Fruit fly (Drosophila melanogaster) whole organism, embryonic: ENCODE measurements around the gene sick.

Experiments
- B-H1 ChIP-seq: fragments of 200-800 bp; sonication (Bioruptor generic); IDR thresholded peaks from 3 replicates; pipeline ENCODE4 v1.3.6; 2022; ENCODE audit warnings: missing biosample characterization, missing genetic modification characterization
- B-H2 ChIP-seq: fragments of 200-800 bp; sonication (Bioruptor generic); optimal IDR thresholded peaks from 2 replicates; lab custom pipeline; 2018; ENCODE audit warnings: missing biosample characterization, mild to moderate bottlenecking, missing genetic modification characterization
- Bdp1 ChIP-seq: fragments of 200-800 bp; sonication (Bioruptor generic); optimal IDR thresholded peaks from 3 replicates; lab custom pipeline; 2016; ENCODE audit warnings: missing biosample characterization, missing genetic modification characterization
- CG12942 ChIP-seq: fragments of 200-800 bp; sonication (Bioruptor generic); optimal IDR thresholded peaks from 3 replicates; lab custom pipeline; 2016; ENCODE audit warnings: missing biosample characterization, missing genetic modification characterization
- CG14014 ChIP-seq: fragments of 200-800 bp; sonication (Bioruptor generic); IDR thresholded peaks from 2 replicates; pipeline ENCODE4 v1.3.6; 2022; ENCODE audit warnings: missing biosample characterization, missing genetic modification characterization
- CG17359 ChIP-seq: fragments of 200-800 bp; sonication (Bioruptor generic); optimal IDR thresholded peaks from 3 replicates; lab custom pipeline; 2018; ENCODE audit warnings: missing biosample characterization, mild to moderate bottlenecking, missing genetic modification characterization, moderate library complexity
- CG17612 ChIP-seq: fragments of 200-800 bp; sonication (Bioruptor generic); IDR thresholded peaks from 2 replicates; pipeline ENCODE4 v1.3.6; 2022; ENCODE audit warnings: missing biosample characterization, missing genetic modification characterization
- CG33213 ChIP-seq: fragments of 200-800 bp; sonication (Bioruptor generic); optimal IDR thresholded peaks from 3 replicates; lab custom pipeline; 2016; ENCODE audit warnings: missing biosample characterization, missing genetic modification characterization
- CG4707 ChIP-seq: fragments of 200-800 bp; sonication (Bioruptor generic); optimal IDR thresholded peaks from 2 replicates; lab custom pipeline; 2018; ENCODE audit warnings: missing biosample characterization, mild to moderate bottlenecking, missing genetic modification characterization, moderate library complexity
- CG5180 ChIP-seq: fragments of 200-800 bp; sonication (Bioruptor generic); optimal IDR thresholded peaks from 3 replicates; lab custom pipeline; 2017; ENCODE audit warnings: missing biosample characterization, missing genetic modification characterization, mild to moderate bottlenecking, moderate library complexity, missing genetic modification reagents
- CG6683 ChIP-seq: fragments of 200-800 bp; sonication (Bioruptor generic); optimal IDR thresholded peaks from 2 replicates; lab custom pipeline; 2017; ENCODE audit warnings: missing biosample characterization, mild to moderate bottlenecking, missing genetic modification characterization, missing genetic modification reagents
- CG6791 ChIP-seq: fragments of 200-800 bp; sonication (Bioruptor generic); IDR thresholded peaks from 3 replicates; pipeline ENCODE4 v1.3.6; 2022; ENCODE audit warnings: missing biosample characterization, missing genetic modification characterization; ENCODE audit not compliant: partially characterized antibody
- CG7357 ChIP-seq: fragments of 200-800 bp; sonication (Bioruptor generic); IDR thresholded peaks from 3 replicates; pipeline ENCODE4 v1.3.6; 2022; ENCODE audit warnings: missing biosample characterization, missing genetic modification characterization
- CG7839 ChIP-seq: fragments of 200-800 bp; sonication (Bioruptor generic); optimal IDR thresholded peaks from 3 replicates; lab custom pipeline; 2018; ENCODE audit warnings: missing biosample characterization, mild to moderate bottlenecking, missing genetic modification characterization, moderate library complexity
- CG8089 ChIP-seq: fragments of 200-800 bp; sonication (Bioruptor generic); optimal IDR thresholded peaks from 3 replicates; lab custom pipeline; 2016; ENCODE audit warnings: missing biosample characterization, missing genetic modification characterization
- CG8281 ChIP-seq: fragments of 200-800 bp; sonication (Bioruptor generic); optimal IDR thresholded peaks from 2 replicates; lab custom pipeline; 2018; ENCODE audit warnings: missing biosample characterization, mild to moderate bottlenecking, missing genetic modification characterization, moderate library complexity
- CG9215 ChIP-seq: fragments of 200-800 bp; sonication (Bioruptor generic); IDR thresholded peaks from 2 replicates; pipeline ENCODE4 v1.3.6; 2022; ENCODE audit warnings: missing biosample characterization, missing genetic modification characterization
- CG9876 ChIP-seq: fragments of 200-800 bp; sonication (Bioruptor generic); optimal IDR thresholded peaks from 2 replicates; lab custom pipeline; 2016; ENCODE audit warnings: missing biosample characterization, missing genetic modification characterization
- Dad ChIP-seq: fragments of 200-800 bp; sonication (Bioruptor generic); optimal IDR thresholded peaks from 3 replicates; lab custom pipeline; 2016; ENCODE audit warnings: missing biosample characterization, missing genetic modification characterization
- E2f1 ChIP-seq: fragments of 200-800 bp; sonication (Bioruptor generic); IDR thresholded peaks from 2 replicates; pipeline ENCODE4 v1.3.6; 2022; ENCODE audit warnings: missing biosample characterization, missing genetic modification characterization
- H2.0 ChIP-seq: fragments of 200-800 bp; sonication (Bioruptor generic); IDR thresholded peaks from 2 replicates; pipeline ENCODE4 v1.3.6; 2022; ENCODE audit warnings: missing biosample characterization, missing genetic modification characterization
- HmgZ ChIP-seq: fragments of 200-800 bp; sonication (Bioruptor generic); optimal IDR thresholded peaks from 2 replicates; lab custom pipeline; 2018; ENCODE audit warnings: missing biosample characterization, mild to moderate bottlenecking, missing genetic modification characterization
- MTF-1 ChIP-seq: fragments of 200-800 bp; sonication (Bioruptor generic); optimal IDR thresholded peaks from 2 replicates; lab custom pipeline; 2018; ENCODE audit warnings: missing biosample characterization, mild to moderate bottlenecking, missing genetic modification characterization, borderline replicate concordance
- Mrtf ChIP-seq: fragments of 200-800 bp; sonication (Bioruptor generic); IDR thresholded peaks from 3 replicates; pipeline ENCODE4 v1.3.6; 2022; ENCODE audit warnings: missing biosample characterization, missing genetic modification characterization
- Myb ChIP-seq: fragments of 200-800 bp; sonication (Bioruptor generic); optimal IDR thresholded peaks from 2 replicates; lab custom pipeline; 2016; ENCODE audit warnings: missing biosample characterization, missing genetic modification characterization
- Oli ChIP-seq: fragments of 200-800 bp; sonication (Bioruptor generic); optimal IDR thresholded peaks from 2 replicates; lab custom pipeline; 2018; ENCODE audit warnings: missing biosample characterization, mild to moderate bottlenecking, missing genetic modification characterization, moderate library complexity
- Sry-β ChIP-seq: fragments of 200-800 bp; sonication (Bioruptor generic); optimal IDR thresholded peaks from 2 replicates; lab custom pipeline; 2018; ENCODE audit warnings: missing biosample characterization, mild to moderate bottlenecking, missing genetic modification characterization, moderate library complexity
- abd-A ChIP-seq: fragments of 200-800 bp; sonication (Bioruptor generic); optimal IDR thresholded peaks from 3 replicates; lab custom pipeline; 2019; ENCODE audit warnings: missing biosample characterization, mild to moderate bottlenecking, missing genetic modification characterization, moderate library complexity
- bab2 ChIP-seq: fragments of 200-800 bp; sonication (Bioruptor generic); optimal IDR thresholded peaks from 2 replicates; lab custom pipeline; 2016; ENCODE audit warnings: missing biosample characterization, missing genetic modification characterization
- bowl ChIP-seq: fragments of 200-800 bp; sonication (Bioruptor generic); IDR thresholded peaks from 2 replicates; pipeline ENCODE4 v1.3.6; 2022; ENCODE audit warnings: missing biosample characterization, missing genetic modification characterization
- ci ChIP-seq: fragments of 200-800 bp; sonication (Bioruptor generic); IDR thresholded peaks from 3 replicates; pipeline ENCODE4 v1.3.6; 2022; ENCODE audit warnings: missing biosample characterization, missing genetic modification characterization
- cwo ChIP-seq: fragments of 200-800 bp; sonication (Bioruptor generic); optimal IDR thresholded peaks from 3 replicates; lab custom pipeline; 2017; ENCODE audit warnings: missing biosample characterization, missing genetic modification characterization, mild to moderate bottlenecking, moderate library complexity, missing genetic modification reagents
- dmrt99B ChIP-seq: fragments of 200-800 bp; sonication (Bioruptor generic); optimal IDR thresholded peaks from 2 replicates; lab custom pipeline; 2018; ENCODE audit warnings: missing biosample characterization, mild to moderate bottlenecking, missing genetic modification characterization, moderate library complexity
- dysf ChIP-seq: fragments of 200-800 bp; sonication (Bioruptor generic); IDR thresholded peaks from 3 replicates; pipeline ENCODE4 v1.3.6; 2022; ENCODE audit warnings: missing biosample characterization, missing genetic modification characterization
- fd64A ChIP-seq: fragments of 200-800 bp; sonication (Bioruptor generic); optimal IDR thresholded peaks from 3 replicates; lab custom pipeline; 2018; ENCODE audit warnings: missing biosample characterization, mild to moderate bottlenecking, missing genetic modification characterization
- fu2 ChIP-seq: fragments of 200-800 bp; sonication (Bioruptor generic); optimal IDR thresholded peaks from 2 replicates; lab custom pipeline; 2016; ENCODE audit warnings: missing biosample characterization, missing genetic modification characterization
- hb ChIP-seq: fragments of 200-800 bp; sonication (Bioruptor generic); IDR thresholded peaks from 3 replicates; pipeline ENCODE4 v1.3.6; 2022; ENCODE audit warnings: missing biosample characterization, missing genetic modification characterization; ENCODE audit not compliant: partially characterized antibody
- insv ChIP-seq, 2 experiments: fragments of 200-800 bp; sonication (Bioruptor generic); optimal IDR thresholded peaks; 3 replicates each; lab custom pipeline; 2016 to 2018; ENCODE audit warnings: missing biosample characterization in 2 of 2, missing genetic modification characterization in 2 of 2
- jing ChIP-seq: fragments of 200-800 bp; sonication (Bioruptor generic); optimal IDR thresholded peaks from 2 replicates; lab custom pipeline; 2018; ENCODE audit warnings: missing biosample characterization, mild to moderate bottlenecking, missing genetic modification characterization
- lola ChIP-seq, 3 experiments: fragments of >200 bp in 2 of 3; fragments of 200-800 bp in 1 of 3; sonication (Bioruptor generic) in 1 of 3; optimal IDR thresholded peaks; 2 replicates each; lab custom pipeline; 2017 to 2019; ENCODE audit warnings: missing biosample characterization in 3 of 3, missing genetic modification characterization in 3 of 3, mild to moderate bottlenecking in 1 of 3, moderate library complexity in 1 of 3
- nau ChIP-seq: fragments of 200-800 bp; sonication (Bioruptor generic); optimal IDR thresholded peaks from 3 replicates; lab custom pipeline; 2017; ENCODE audit warnings: missing biosample characterization, mild to moderate bottlenecking, missing genetic modification characterization, missing genetic modification reagents
- nmo ChIP-seq: fragments of 200-800 bp; sonication (Bioruptor generic); optimal IDR thresholded peaks from 2 replicates; lab custom pipeline; 2018; ENCODE audit warnings: missing biosample characterization, mild to moderate bottlenecking, missing genetic modification characterization, moderate library complexity
- pan ChIP-seq, 4 experiments: fragments of >200 bp in 3 of 4; fragments of 200-800 bp in 1 of 4; sonication (Bioruptor generic) in 1 of 4; optimal IDR thresholded peaks in 3 of 4; IDR thresholded peaks in 1 of 4; 2 replicates each; pipeline versions ENCODE4 v1.3.6 to Lab custom; 2017 to 2022; ENCODE audit warnings: missing biosample characterization in 2 of 4, missing genetic modification characterization in 2 of 4, mixed read lengths in 1 of 4
- prd ChIP-seq, 3 experiments: fragments of >200 bp in 2 of 3; fragments of 200-800 bp in 1 of 3; sonication (Bioruptor generic) in 1 of 3; optimal IDR thresholded peaks in 2 of 3; IDR thresholded peaks in 1 of 3; 2 replicates in 2 of 3; 3 replicates in 1 of 3; pipeline versions ENCODE4 v1.3.6 to Lab custom; 2017 to 2022; ENCODE audit warnings: missing biosample characterization in 1 of 3, missing genetic modification characterization in 1 of 3
- pum ChIP-seq: fragments of 200-800 bp; sonication (Bioruptor generic); optimal IDR thresholded peaks from 2 replicates; lab custom pipeline; 2016; ENCODE audit warnings: missing biosample characterization, missing genetic modification characterization
- shn ChIP-seq: fragments of 200-800 bp; sonication (Bioruptor generic); optimal IDR thresholded peaks from 3 replicates; lab custom pipeline; 2016; ENCODE audit warnings: missing biosample characterization, missing genetic modification characterization
- ssp ChIP-seq: fragments of 200-800 bp; sonication (Bioruptor generic); IDR thresholded peaks from 2 replicates; pipeline ENCODE4 v1.3.6; 2022; ENCODE audit warnings: missing biosample characterization, missing genetic modification characterization
- stwl ChIP-seq: fragments of 200-800 bp; sonication (Bioruptor generic); optimal IDR thresholded peaks from 3 replicates; lab custom pipeline; 2018; ENCODE audit warnings: missing biosample characterization, mild to moderate bottlenecking, missing genetic modification characterization, moderate library complexity
- tap ChIP-seq: fragments of 200-800 bp; optimal IDR thresholded peaks from 3 replicates; lab custom pipeline; 2019; ENCODE audit warnings: missing biosample characterization, mild to moderate bottlenecking, missing genetic modification characterization, moderate library complexity
- zfh1 ChIP-seq: fragments of 200-800 bp; sonication (Bioruptor generic); IDR thresholded peaks from 3 replicates; pipeline ENCODE4 v1.3.6; 2022; ENCODE audit warnings: missing biosample characterization, missing genetic modification characterization

Gene sick

dm6 chr2L:19817147-19817546 is 21.0 kb downstream of the sick start:
- TF ChIP-seq prd (optimal IDR thresholded peaks at IDR 0.05; lab: Kevin White, UChicago), result peak in 1 of 2 experiments; percentile 37
- 0 out of 3 replicates have a peak, but pooled peaks have one; percentile 17 for TF ChIP-seq prd (GFP tag; IDR thresholded peaks at IDR 0.05; lab: Robert Waterston, UW)
- TF ChIP-seq B-H2 (GFP tag; lab: Kevin White, UChicago), result no peak
- no peak for TF ChIP-seq pum (GFP tag; lab: Kevin White, UChicago)
- TF ChIP-seq Oli, result no peak
- TF ChIP-seq zfh1 (GFP tag; lab: Robert Waterston, UW), result no peak
- TF ChIP-seq bowl (GFP tag; lab: Robert Waterston, UW), result no peak
- no peak for TF ChIP-seq CG6683 (GFP tag; lab: Kevin White, UChicago)
- peak; percentile 15 for TF ChIP-seq CG7839 (tag; lab: Kevin White, UChicago)
- TF ChIP-seq H2.0, result no peak
- no peak for TF ChIP-seq shn (GFP tag; lab: Kevin White, UChicago)
- no peak for TF ChIP-seq CG4707 (GFP tag; lab: Kevin White, UChicago)
- peak; percentile 74; the same call in 2 of the 3 replicates for TF ChIP-seq ci (GFP tag; lab: Robert Waterston, UW)
- TF ChIP-seq Bdp1 (GFP tag; lab: Kevin White, UChicago), result no peak
- TF ChIP-seq CG9876 (GFP tag; lab: Kevin White, UChicago), result no peak
- no peak for TF ChIP-seq CG8089 (GFP tag; lab: Kevin White, UChicago)
- TF ChIP-seq abd-A (tag; lab: Kevin White, UChicago), result no peak
- TF ChIP-seq CG33213 (GFP tag; lab: Kevin White, UChicago), result no peak
- no peak for TF ChIP-seq E2f1 (GFP tag; lab: Robert Waterston, UW)
- TF ChIP-seq CG14014, result no peak
- TF ChIP-seq dysf (GFP tag; lab: Robert Waterston, UW), result no peak
- TF ChIP-seq dmrt99B (tag; lab: Kevin White, UChicago), result no peak
- TF ChIP-seq tap, result no peak
- TF ChIP-seq nmo, result peak; percentile 26
- peak in 1 of 2 experiments; percentile 74 for TF ChIP-seq insv (GFP tag; optimal IDR thresholded peaks at IDR 0.05; lab: Kevin White, UChicago)
- TF ChIP-seq hb, result no peak
- no peak for TF ChIP-seq bab2 (GFP tag; lab: Kevin White, UChicago)
- no peak for TF ChIP-seq CG9215 (GFP tag; lab: Robert Waterston, UW)
- TF ChIP-seq fu2 (GFP tag; lab: Kevin White, UChicago), result no peak
- TF ChIP-seq lola (GFP tag; optimal IDR thresholded peaks at IDR 0.05; lab: Kevin White, UChicago), result peak in 1 of 3 experiments; percentile 22
- TF ChIP-seq B-H1 (GFP tag; lab: Robert Waterston, UW), result no peak
- TF ChIP-seq CG8281, result no peak
- TF ChIP-seq CG17612 (GFP tag; lab: Robert Waterston, UW), result no peak
- no peak for TF ChIP-seq pan (optimal IDR thresholded peaks at IDR 0.05; lab: Kevin White, UChicago)
- no peak for TF ChIP-seq pan (GFP tag; optimal IDR thresholded peaks at IDR 0.05 in 1 of 2, IDR thresholded peaks at IDR 0.05 in 1 of 2)
- TF ChIP-seq HmgZ (tag; lab: Kevin White, UChicago), result no peak
- TF ChIP-seq stwl (tag; lab: Kevin White, UChicago), result peak; percentile 82
- TF ChIP-seq nau, result no peak
- TF ChIP-seq Mrtf, result no peak
- TF ChIP-seq cwo, result no peak
- no peak for TF ChIP-seq CG12942 (GFP tag; lab: Kevin White, UChicago)
- no peak for TF ChIP-seq Dad (GFP tag; lab: Kevin White, UChicago)
- TF ChIP-seq CG6791 (GFP tag; lab: Robert Waterston, UW), result peak; percentile 53; the same call in 1 of the 3 replicates
- peak; percentile 67 for TF ChIP-seq Myb (GFP tag; lab: Kevin White, UChicago)
- TF ChIP-seq fd64A (GFP tag; lab: Kevin White, UChicago), result no peak
- TF ChIP-seq Sry-β, result no peak
- TF ChIP-seq ssp (GFP tag; lab: Robert Waterston, UW), result no peak
- no peak for TF ChIP-seq jing (GFP tag; lab: Kevin White, UChicago)
- TF ChIP-seq CG17359 (tag; lab: Kevin White, UChicago), result peak; percentile 35
- TF ChIP-seq CG7357 (GFP tag; lab: Robert Waterston, UW), result no peak
- no peak for TF ChIP-seq CG5180
- no peak for TF ChIP-seq MTF-1 (GFP tag; lab: Kevin White, UChicago)
